Worm (Caenorhabditis elegans): Measurements from ENCODE around the gene C24G6.8.

The C24G6.8 gene

DNA sequence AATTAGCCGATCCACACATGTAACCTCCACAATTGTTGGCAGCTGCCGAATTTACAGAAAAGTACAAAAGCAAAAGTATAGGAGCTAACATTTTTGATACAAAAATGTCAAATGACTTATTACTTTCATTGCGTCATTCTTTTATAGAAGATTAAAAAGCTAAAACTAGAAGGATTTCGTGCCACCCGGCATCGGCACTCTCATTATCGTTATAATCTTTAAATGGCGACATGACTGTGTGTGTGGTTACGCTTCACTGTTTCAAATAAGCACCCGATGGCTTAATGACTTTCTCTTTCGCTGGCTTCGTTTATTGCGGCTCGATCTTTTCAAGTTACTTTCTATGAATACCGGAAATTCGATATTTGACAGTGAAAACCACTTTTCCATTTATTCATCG is 1.9 kb downstream of the C24G6.8 start, which contains the start of gene grl-1:
grl-1 (minus strand) TSS at position 101 of the 400 bp plus-strand sequence.
- no peak for TF ChIP-seq ceh-18 (tag; optimal IDR thresholded peaks at IDR 0.05)
- TF ChIP-seq pha-4 (tag; optimal IDR thresholded peaks at IDR 0.05) = no peak
- TF ChIP-seq ceh-22 (tag; optimal IDR thresholded peaks at IDR 0.05) = no peak
- TF ChIP-seq unc-3 (GFP tag; conservative IDR thresholded peaks at IDR 0.05) = no peak
- TF ChIP-seq unc-3 (tag; optimal IDR thresholded peaks at IDR 0.05) = no peak
- no peak for TF ChIP-seq madf-2 (tag; optimal IDR thresholded peaks at IDR 0.05)
- no peak for TF ChIP-seq fkh-10 (GFP tag; optimal IDR thresholded peaks at IDR 0.05)
- no peak for TF ChIP-seq pax-1 (tag; optimal IDR thresholded peaks at IDR 0.05)
- TF ChIP-seq tbx-2 (tag; optimal IDR thresholded peaks at IDR 0.05) = no peak

DNA sequence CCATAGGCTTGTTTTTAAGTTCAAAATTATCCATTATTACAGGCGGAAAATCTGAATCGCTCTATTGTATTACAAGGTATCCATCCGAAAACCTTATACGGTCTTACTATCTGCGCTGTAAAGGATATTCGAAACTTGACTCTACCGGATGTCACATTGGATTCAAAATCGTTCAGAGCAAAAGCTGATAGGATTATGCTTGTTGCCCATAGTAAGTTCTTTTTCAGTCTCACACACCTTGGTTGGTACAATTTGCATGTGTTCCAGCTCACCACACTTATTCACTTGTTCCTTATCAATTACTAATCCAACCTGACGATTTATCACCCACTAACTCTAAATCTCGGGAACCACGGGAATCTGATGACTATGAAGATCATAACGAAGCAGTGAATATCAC is 8.0 kb downstream of the C24G6.8 start:
- TF ChIP-seq K02D7.2 (tag; optimal IDR thresholded peaks at IDR 0.05) = no peak
- no peak for TF ChIP-seq unc-3 (GFP tag; conservative IDR thresholded peaks at IDR 0.05)
- no peak for TF ChIP-seq unc-3 (tag; optimal IDR thresholded peaks at IDR 0.05)
- no peak for TF ChIP-seq pqm-1 (tag; optimal IDR thresholded peaks at IDR 0.05)
- TF ChIP-seq ceh-31 (tag; optimal IDR thresholded peaks at IDR 0.05) = no peak
- no peak for TF ChIP-seq ama-1 (optimal IDR thresholded peaks at IDR 0.05)
- TF ChIP-seq C38D4.7 (GFP tag; optimal IDR thresholded peaks at IDR 0.05) = no peak
- TF ChIP-seq zip-5 (tag; optimal IDR thresholded peaks at IDR 0.05) = no peak
- no peak for TF ChIP-seq lin-11 (tag; optimal IDR thresholded peaks at IDR 0.05)
- no peak for TF ChIP-seq elt-4 (tag; optimal IDR thresholded peaks at IDR 0.05)
- no peak for TF ChIP-seq nfya-1 (tag; optimal IDR thresholded peaks at IDR 0.05)
- no peak for TF ChIP-seq ceh-24 (tag; optimal IDR thresholded peaks at IDR 0.05)
- TF ChIP-seq ceh-14 (tag; optimal IDR thresholded peaks at IDR 0.05) = no peak
- no peak for TF ChIP-seq Y22D7AL.16 (tag; optimal IDR thresholded peaks at IDR 0.05)
- TF ChIP-seq syd-9 (tag; optimal IDR thresholded peaks at IDR 0.05) = no peak
- no peak for TF ChIP-seq nhr-11 (tag; optimal IDR thresholded peaks at IDR 0.05)
- no peak for TF ChIP-seq che-1 (tag; optimal IDR thresholded peaks at IDR 0.05)
- TF ChIP-seq pax-1 (tag; optimal IDR thresholded peaks at IDR 0.05) = no peak
- TF ChIP-seq sdc-2 (tag; optimal IDR thresholded peaks at IDR 0.05) = no peak
- TF ChIP-seq ceh-2 (tag; optimal IDR thresholded peaks at IDR 0.05) = no peak

DNA sequence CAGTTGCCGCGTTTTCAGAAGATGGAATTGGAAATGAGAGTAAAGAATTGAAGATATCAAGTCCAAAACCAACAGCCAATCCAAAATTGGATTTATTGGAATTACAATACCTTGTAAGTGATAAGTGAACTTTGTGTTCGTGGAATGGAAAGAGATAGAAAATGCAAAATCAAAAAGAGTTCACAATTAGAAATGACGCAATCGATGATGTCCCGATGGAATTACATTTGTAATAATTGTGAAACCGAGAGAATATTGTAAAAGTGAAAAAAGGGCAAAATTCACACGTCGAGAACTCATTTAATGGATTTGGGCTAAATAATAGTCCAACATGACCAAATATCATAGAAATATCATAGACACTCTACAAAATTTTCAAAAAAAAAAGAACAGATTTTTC is 10.5 kb downstream of the C24G6.8 start:
- no peak for TF ChIP-seq tbx-7 (tag; optimal IDR thresholded peaks at IDR 0.05)
- no peak for TF ChIP-seq ceh-14 (tag; optimal IDR thresholded peaks at IDR 0.05)
- no peak for TF ChIP-seq K09A11.1 (tag; optimal IDR thresholded peaks at IDR 0.05; ENCODE audit: insufficient read depth)
- no peak for TF ChIP-seq C38D4.7 (GFP tag; optimal IDR thresholded peaks at IDR 0.05)
- no peak for TF ChIP-seq fkh-6 (tag; optimal IDR thresholded peaks at IDR 0.05)
- no peak for TF ChIP-seq hlh-6 (tag; optimal IDR thresholded peaks at IDR 0.05)
- TF ChIP-seq Y22D7AL.16 (tag; optimal IDR thresholded peaks at IDR 0.05) = no peak

DNA sequence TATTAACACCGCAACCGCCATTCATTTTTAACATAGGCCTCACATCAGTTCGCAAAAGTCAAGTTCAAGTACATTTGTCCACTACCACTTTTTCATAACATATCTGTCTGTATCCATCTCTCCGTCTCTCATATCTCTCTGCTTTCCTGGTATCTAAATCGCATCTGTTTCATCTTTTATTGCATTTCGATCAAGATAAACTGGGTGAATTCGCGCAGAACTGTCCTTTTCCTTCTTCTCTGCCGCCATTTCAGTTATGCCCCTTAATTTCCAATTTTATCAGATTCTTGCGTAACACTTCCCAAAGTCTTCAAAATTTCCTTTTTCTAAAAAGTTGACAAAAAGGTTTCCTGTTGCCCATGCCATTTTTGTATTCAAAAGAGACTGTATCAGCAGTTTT is 12.4 kb downstream of the C24G6.8 start:
- TF ChIP-seq lin-11 (tag; optimal IDR thresholded peaks at IDR 0.05) (no peak), rnt-1 (tag; optimal IDR thresholded peaks at IDR 0.05) (peak; percentile 5)

DNA sequence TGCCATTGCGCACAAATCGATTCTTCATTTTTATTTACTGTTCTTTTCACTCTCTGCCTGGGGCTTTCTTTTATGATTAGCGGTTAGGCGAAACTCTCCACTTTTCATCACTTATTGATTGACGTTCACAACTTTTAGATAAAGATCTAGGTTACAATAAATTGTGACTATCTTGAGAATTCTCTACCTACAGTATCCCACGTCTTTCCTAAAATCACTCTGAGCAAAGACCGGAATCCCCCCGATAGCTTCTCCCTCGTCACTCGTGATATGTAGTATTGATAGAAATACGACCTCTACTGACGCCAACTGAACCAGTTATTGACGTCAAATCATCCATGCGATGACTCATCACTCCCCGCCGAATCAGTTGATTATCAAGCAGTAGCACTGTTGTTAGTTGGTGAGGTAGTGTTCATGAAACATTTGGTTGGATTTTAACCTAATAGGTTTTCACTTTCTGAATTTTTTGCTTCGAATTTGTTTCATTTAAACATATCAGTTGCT is 13.9 kb downstream of the C24G6.8 start, which contains the start of gene hir-1:
hir-1 (plus strand) TSS at position 405 of the 507 bp plus-strand sequence.
- TF ChIP-seq dmd-4 (tag; optimal IDR thresholded peaks at IDR 0.05; ENCODE audit: borderline replicate concordance) (no peak), pros-1 (tag; optimal IDR thresholded peaks at IDR 0.05) (no peak), fax-1 (tag; optimal IDR thresholded peaks at IDR 0.05) (no peak), C08G9.2 (tag; optimal IDR thresholded peaks at IDR 0.05) (no peak), dve-1 (tag; optimal IDR thresholded peaks at IDR 0.05) (no peak), che-1 (tag; optimal IDR thresholded peaks at IDR 0.05) (no peak), madf-2 (tag; optimal IDR thresholded peaks at IDR 0.05) (no peak), K09A11.1 (tag; optimal IDR thresholded peaks at IDR 0.05; ENCODE audit: insufficient read depth) (no peak), ceh-6 (GFP tag; optimal IDR thresholded peaks at IDR 0.05) (no peak), F13H6.1 (tag; optimal IDR thresholded peaks at IDR 0.05) (no peak), Y22D7AL.16 (tag; optimal IDR thresholded peaks at IDR 0.05) (no peak), nfya-1 (tag; optimal IDR thresholded peaks at IDR 0.05) (no peak)

All from whole organism, late embryonic.